Worm (Caenorhabditis elegans): ENCODE results near the gene H06A10.1.

- TF ChIP-seq sox-4 (tag; optimal IDR thresholded peaks at IDR 0.05) (no peak), dmd-4 (tag; optimal IDR thresholded peaks at IDR 0.05; ENCODE audit: borderline replicate concordance) (no peak), ama-1 (optimal IDR thresholded peaks at IDR 0.05) (no peak), pha-2 (tag; optimal IDR thresholded peaks at IDR 0.05) (no peak), ceh-9 (tag; optimal IDR thresholded peaks at IDR 0.05) (no peak), odd-2 (tag; optimal IDR thresholded peaks at IDR 0.05) (no peak), nhr-11 (tag; optimal IDR thresholded peaks at IDR 0.05) (no peak), tbx-7 (tag; optimal IDR thresholded peaks at IDR 0.05) (no peak), ets-4 (tag; optimal IDR thresholded peaks at IDR 0.05) (no peak), C38D4.7 (GFP tag; optimal IDR thresholded peaks at IDR 0.05) (no peak), hlh-30 (tag; optimal IDR thresholded peaks at IDR 0.05; ENCODE audit: insufficient read depth) (no peak), dve-1 (tag; optimal IDR thresholded peaks at IDR 0.05) (no peak), sdc-2 (tag; optimal IDR thresholded peaks at IDR 0.05) (no peak)
Measured at ce11 chrX:13544544-13545021, 37.2 kb downstream of the H06A10.1 start.

Measured in whole organism, late embryonic.